Worm (Caenorhabditis elegans) whole organism, L1 larva: ENCODE results near the gene rnh-1.1.

Experiments used
- F16B12.6 ChIP-seq: fragments of 150-350 bp; optimal IDR thresholded peaks from 2 replicates; lab custom pipeline; 2014; ENCODE audit warnings: missing biosample characterization, missing genetic modification characterization
- Y116A8C.19 ChIP-seq: sonication (generic microtip); optimal IDR thresholded peaks from 2 replicates; lab custom pipeline; 2016; ENCODE audit warnings: missing compliant biosample characterization, missing genetic modification characterization, borderline replicate concordance
- alr-1 ChIP-seq: fragments of 200-800 bp; sonication (Bioruptor generic); optimal IDR thresholded peaks from 2 replicates; lab custom pipeline; 2018; ENCODE audit warnings: borderline replicate concordance, mild to moderate bottlenecking, missing genetic modification characterization, missing compliant biosample characterization
- aly-2 ChIP-seq: fragments of 150-350 bp; optimal IDR thresholded peaks from 2 replicates; lab custom pipeline; 2014; ENCODE audit warnings: missing biosample characterization, missing genetic modification characterization
- ama-1 ChIP-seq: fragments of 150-350 bp; optimal IDR thresholded peaks from 2 replicates; lab custom pipeline; 2014
- ceh-8 ChIP-seq: fragments of 200-800 bp; sonication (Bioruptor generic); optimal IDR thresholded peaks from 2 replicates; lab custom pipeline; 2018; ENCODE audit warnings: mild to moderate bottlenecking, missing genetic modification characterization, moderate library complexity, missing compliant biosample characterization
- ceh-82 ChIP-seq, 3 experiments: fragments of 150-350 bp in 1 of 3; sonication (generic microtip) in 2 of 3; optimal IDR thresholded peaks; 2 replicates each; lab custom pipeline; 2014 to 2017; ENCODE audit warnings: missing biosample characterization in 3 of 3, missing genetic modification characterization in 3 of 3
- ceh-88 ChIP-seq: fragments of 200-800 bp; sonication (Bioruptor generic); IDR thresholded peaks from 2 replicates; pipeline ENCODE4 v1.3.6; 2022; ENCODE audit warnings: missing genetic modification characterization, missing compliant biosample characterization
- ceh-90 ChIP-seq: sonication (generic microtip); optimal IDR thresholded peaks from 2 replicates; lab custom pipeline; 2016; ENCODE audit warnings: missing genetic modification characterization, missing compliant biosample characterization
- dpl-1 ChIP-seq, 3 experiments: fragments of 150-350 bp in 2 of 3; sonication (generic microtip) in 1 of 3; optimal IDR thresholded peaks; 2 replicates each; lab custom pipeline; 2014 to 2017; ENCODE audit warnings: missing biosample characterization in 3 of 3, missing genetic modification characterization in 3 of 3, missing genetic modification reagents in 3 of 3
- dsc-1 ChIP-seq: sonication (generic microtip); optimal IDR thresholded peaks from 2 replicates; lab custom pipeline; 2016; ENCODE audit warnings: mild to moderate bottlenecking, missing genetic modification characterization, missing compliant biosample characterization
- efl-1 ChIP-seq, 4 experiments: fragments of 150-350 bp; optimal IDR thresholded peaks in 3 of 4; peaks in 1 of 4; 1 replicate in 1 of 4; 2 replicates in 3 of 4; lab custom pipeline; 2014; ENCODE audit warnings: missing biosample characterization in 2 of 4, missing genetic modification characterization in 2 of 4, missing genetic modification reagents in 2 of 4
- egl-13 ChIP-seq: sonication (generic microtip); optimal IDR thresholded peaks from 2 replicates; lab custom pipeline; 2016; ENCODE audit warnings: missing genotype, missing genetic modification reagents, missing genetic modification characterization, missing compliant biosample characterization
- elt-3 ChIP-seq, 6 experiments: fragments of 150-350 bp in 1 of 6; sonication (generic microtip); optimal IDR thresholded peaks; 2 replicates each; lab custom pipeline; 2017 to 2018; ENCODE audit warnings: missing biosample characterization in 6 of 6, missing genetic modification characterization in 6 of 6, inconsistent platforms in 1 of 6
- ets-5 ChIP-seq: fragments of 200-800 bp; sonication (Bioruptor generic); IDR thresholded peaks from 2 replicates; pipeline ENCODE4 v1.3.6; 2022; ENCODE audit warnings: missing genetic modification characterization, missing compliant biosample characterization
- fkh-10 ChIP-seq: sonication (generic microtip); optimal IDR thresholded peaks from 2 replicates; lab custom pipeline; 2017; ENCODE audit warnings: missing biosample characterization, missing genetic modification reagents, missing genetic modification characterization
- fkh-4 ChIP-seq: sonication (generic microtip); optimal IDR thresholded peaks from 2 replicates; lab custom pipeline; 2016; ENCODE audit warnings: missing compliant biosample characterization, missing genetic modification characterization, borderline replicate concordance
- fos-1 ChIP-seq: fragments of 150-350 bp; optimal IDR thresholded peaks from 2 replicates; lab custom pipeline; 2014; ENCODE audit warnings: missing biosample characterization, missing genetic modification characterization
- grh-1 ChIP-seq: fragments of 200-800 bp; sonication (Bioruptor generic); IDR thresholded peaks from 2 replicates; pipeline ENCODE4 v1.3.6; 2022; ENCODE audit warnings: missing genetic modification reagents, missing genetic modification characterization, missing compliant biosample characterization
- hlh-17 ChIP-seq: fragments of 200-800 bp; sonication (Bioruptor generic); optimal IDR thresholded peaks from 2 replicates; lab custom pipeline; 2018; ENCODE audit warnings: missing genetic modification characterization, mild to moderate bottlenecking, missing compliant biosample characterization, moderate library complexity, borderline replicate concordance
- hlh-4 ChIP-seq: sonication (generic microtip); optimal IDR thresholded peaks from 2 replicates; lab custom pipeline; 2016; ENCODE audit warnings: mild to moderate bottlenecking, missing genetic modification characterization, missing compliant biosample characterization
- hpl-2 ChIP-seq: fragments of 150-350 bp; optimal IDR thresholded peaks from 2 replicates; lab custom pipeline; 2014; ENCODE audit warnings: missing biosample characterization, missing genetic modification reagents, missing genetic modification characterization
- irx-1 ChIP-seq: sonication (generic microtip); optimal IDR thresholded peaks from 2 replicates; lab custom pipeline; 2016; ENCODE audit warnings: missing genetic modification characterization, missing compliant biosample characterization
- isw-1 ChIP-seq: fragments of 200-800 bp; sonication (Bioruptor generic); IDR thresholded peaks from 2 replicates; pipeline ENCODE4 v1.3.6; 2022; ENCODE audit warnings: missing genetic modification characterization, missing compliant biosample characterization
- lin-13 ChIP-seq: fragments of 150-350 bp; optimal IDR thresholded peaks from 2 replicates; lab custom pipeline; 2014; ENCODE audit warnings: missing biosample characterization, missing genetic modification reagents, missing genetic modification characterization
- lin-14 ChIP-seq: fragments of 200-800 bp; sonication (Bioruptor generic); optimal IDR thresholded peaks from 2 replicates; lab custom pipeline; 2018; ENCODE audit warnings: mild to moderate bottlenecking, missing genetic modification characterization, moderate library complexity, missing compliant biosample characterization
- lir-3 ChIP-seq: sonication (generic microtip); optimal IDR thresholded peaks from 2 replicates; lab custom pipeline; 2016; ENCODE audit warnings: mild to moderate bottlenecking, missing genetic modification characterization, moderate library complexity, missing compliant biosample characterization; ENCODE audit not compliant: poor library complexity
- lsy-2 ChIP-seq, 2 experiments: fragments of 150-350 bp; optimal IDR thresholded peaks; 2 replicates each; lab custom pipeline; 2014; ENCODE audit warnings: missing biosample characterization in 2 of 2, missing genetic modification characterization in 2 of 2
- mab-9 ChIP-seq: fragments of 200-800 bp; sonication (Bioruptor generic); IDR thresholded peaks from 2 replicates; pipeline ENCODE4 v1.3.6; 2022; ENCODE audit warnings: missing genetic modification reagents, missing genetic modification characterization, missing compliant biosample characterization
- mef-2 ChIP-seq: fragments of 150-350 bp; optimal IDR thresholded peaks from 2 replicates; lab custom pipeline; 2014; ENCODE audit warnings: missing biosample characterization, missing genetic modification characterization
- mep-1 ChIP-seq: fragments of 150-350 bp; optimal IDR thresholded peaks from 2 replicates; lab custom pipeline; 2014; ENCODE audit warnings: missing biosample characterization, missing genetic modification characterization
- nhr-11 ChIP-seq: fragments of 150-350 bp; optimal IDR thresholded peaks from 2 replicates; lab custom pipeline; 2014; ENCODE audit warnings: missing biosample characterization, missing genetic modification characterization
- nhr-20 ChIP-seq: sonication (generic microtip); optimal IDR thresholded peaks from 2 replicates; lab custom pipeline; 2016; ENCODE audit warnings: mild to moderate bottlenecking, missing genetic modification characterization, missing compliant biosample characterization
- nhr-28 ChIP-seq: fragments of 150-350 bp; optimal IDR thresholded peaks from 2 replicates; lab custom pipeline; 2014; ENCODE audit warnings: missing biosample characterization, missing genetic modification characterization
- nhr-47 ChIP-seq: sonication (generic microtip); optimal IDR thresholded peaks from 2 replicates; lab custom pipeline; 2016; ENCODE audit warnings: mild to moderate bottlenecking, missing genetic modification characterization, moderate library complexity, missing compliant biosample characterization
- nhr-76 ChIP-seq: sonication (generic microtip); optimal IDR thresholded peaks from 2 replicates; lab custom pipeline; 2017; ENCODE audit warnings: missing biosample characterization, missing genetic modification characterization
- nhr-77 ChIP-seq: fragments of 150-350 bp; optimal IDR thresholded peaks from 2 replicates; lab custom pipeline; 2014; ENCODE audit warnings: missing biosample characterization, missing genetic modification characterization
- nhr-85 ChIP-seq: sonication (generic microtip); peaks from one replicate; lab custom pipeline; 2016; ENCODE audit warnings: missing genetic modification characterization, inconsistent platforms, missing compliant biosample characterization
- nhr-90 ChIP-seq: sonication (generic microtip); optimal IDR thresholded peaks from 2 replicates; lab custom pipeline; 2016; ENCODE audit warnings: mild to moderate bottlenecking, missing genetic modification characterization, missing compliant biosample characterization; ENCODE audit not compliant: poor library complexity
- pqm-1 ChIP-seq: sonication (generic microtip); optimal IDR thresholded peaks from 3 replicates; lab custom pipeline; 2017; ENCODE audit warnings: missing biosample characterization, missing genetic modification characterization
- rnt-1 ChIP-seq: sonication (generic microtip); optimal IDR thresholded peaks from 2 replicates; lab custom pipeline; 2016; ENCODE audit warnings: mild to moderate bottlenecking, missing genetic modification characterization, moderate library complexity, missing compliant biosample characterization
- snu-23 ChIP-seq: sonication (generic microtip); optimal IDR thresholded peaks from 2 replicates; lab custom pipeline; 2016; ENCODE audit warnings: missing genetic modification characterization, missing compliant biosample characterization
- sox-4 ChIP-seq: sonication (generic microtip); optimal IDR thresholded peaks from 2 replicates; lab custom pipeline; 2016; ENCODE audit warnings: missing genetic modification characterization, missing compliant biosample characterization
- sptf-1 ChIP-seq: fragments of 150-350 bp; optimal IDR thresholded peaks from 2 replicates; lab custom pipeline; 2014; ENCODE audit warnings: missing biosample characterization, missing genetic modification characterization
- tlp-1 ChIP-seq: fragments of 150-350 bp; optimal IDR thresholded peaks from 2 replicates; lab custom pipeline; 2014; ENCODE audit warnings: missing biosample characterization, missing genetic modification characterization
- unc-98 ChIP-seq: fragments of 200-800 bp; sonication (Bioruptor generic); IDR thresholded peaks from 2 replicates; pipeline ENCODE4 v1.3.6; 2022; ENCODE audit warnings: missing genetic modification characterization, missing compliant biosample characterization
- vab-15 ChIP-seq: sonication (generic microtip); optimal IDR thresholded peaks from 2 replicates; lab custom pipeline; 2017; ENCODE audit warnings: missing genotype, mild to moderate bottlenecking, missing genetic modification characterization, missing compliant biosample characterization
- xbp-1 ChIP-seq: sonication (generic microtip); optimal IDR thresholded peaks from 2 replicates; lab custom pipeline; 2016; ENCODE audit warnings: missing genetic modification characterization, missing compliant biosample characterization
- ztf-11 ChIP-seq, 2 experiments: sonication (generic microtip); optimal IDR thresholded peaks; 2 replicates each; lab custom pipeline; 2016 to 2017; ENCODE audit warnings: missing genetic modification characterization in 2 of 2, missing biosample characterization in 1 of 2, missing compliant biosample characterization in 1 of 2
- ztf-4 ChIP-seq: fragments of 150-350 bp; optimal IDR thresholded peaks from 2 replicates; lab custom pipeline; 2014; ENCODE audit warnings: missing biosample characterization, missing genetic modification characterization

The rnh-1.1 gene

DNA sequence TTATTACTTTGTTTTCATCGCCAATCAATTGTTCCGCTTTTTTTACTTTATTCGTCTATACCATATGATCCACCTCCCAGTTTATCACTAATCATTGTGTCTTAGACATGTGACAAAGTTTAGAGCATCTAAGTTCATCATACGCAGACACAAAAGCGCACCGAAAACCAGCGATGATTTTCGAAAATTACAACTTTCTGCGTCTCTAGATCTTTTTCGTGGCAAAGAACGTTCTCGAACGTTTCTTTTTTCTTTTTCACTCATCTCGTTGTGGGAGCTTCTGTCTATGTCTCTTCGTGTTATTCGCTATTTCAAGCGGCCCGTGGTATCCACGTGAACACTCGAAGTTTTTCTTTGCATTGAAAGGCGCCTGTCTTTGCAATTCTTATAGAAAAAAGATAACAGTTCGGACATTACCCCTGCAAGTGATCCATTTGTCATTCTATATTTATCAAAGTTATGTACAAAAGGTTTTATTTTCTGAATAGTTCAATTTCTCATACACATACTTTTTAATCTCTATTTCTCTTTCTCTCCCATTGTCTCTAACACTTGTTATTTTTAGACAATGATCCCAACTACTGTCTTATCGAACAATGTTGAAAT is 3.6 kb downstream of the rnh-1.1 start, which contains the start of gene ZK1290.5 (continued):
- TF ChIP-seq sptf-1 (tag; lab: Kevin White, UChicago) (no peak), nhr-47 (peak; percentile 86), F16B12.6 (tag; lab: Kevin White, UChicago) (no peak), lir-3 (tag; lab: Kevin White, UChicago) (peak; percentile 60), ceh-90 (tag; lab: Kevin White, UChicago) (no peak), fkh-10 (GFP tag; lab: Kevin White, UChicago) (peak; percentile 9), grh-1 (GFP tag; lab: Robert Waterston, UW) (peak; percentile 77), sox-4 (tag; lab: Kevin White, UChicago) (no peak), lsy-2 (tag; optimal IDR thresholded peaks at IDR 0.05; lab: Kevin White, UChicago) (peak; percentile 80 to 83), ama-1 (lab: Kevin White, UChicago) (no peak), hlh-17 (GFP tag; lab: Kevin White, UChicago) (no peak), ztf-4 (tag; lab: Kevin White, UChicago) (peak; percentile 77), egl-13 (tag; lab: Kevin White, UChicago) (no peak), mef-2 (no peak), efl-1 (optimal IDR thresholded peaks at IDR 0.05; lab: Kevin White, UChicago) (peak; percentile 71 to 76), efl-1 (GFP tag; optimal IDR thresholded peaks at IDR 0.05 in 1 of 2; lab: Kevin White, UChicago) (peak; percentile 46 to 94), Y116A8C.19 (tag; lab: Kevin White, UChicago) (no peak), ztf-11 (tag; optimal IDR thresholded peaks at IDR 0.05; lab: Kevin White, UChicago) (no peak), nhr-28 (tag; lab: Kevin White, UChicago) (no peak), dpl-1 (GFP tag; optimal IDR thresholded peaks at IDR 0.05; lab: Kevin White, UChicago) (peak; percentile 60 to 66 (median 62)), irx-1 (peak; percentile 80), elt-3 (tag; optimal IDR thresholded peaks at IDR 0.05; lab: Kevin White, UChicago) (peak in 4 of 6 experiments; percentile 9 to 89 (median 72)), aly-2 (tag; lab: Kevin White, UChicago) (no peak), lin-13 (GFP tag; lab: Kevin White, UChicago) (peak; percentile 54), rnt-1 (tag; lab: Kevin White, UChicago) (peak; percentile 75), nhr-11 (tag; lab: Kevin White, UChicago) (peak; percentile 39), snu-23 (GFP tag; lab: Kevin White, UChicago) (peak; percentile 92), dsc-1 (peak; percentile 75), unc-98 (peak; percentile 47; the same call in 1 of the 2 replicates), fos-1 (tag; lab: Kevin White, UChicago) (peak; percentile 23), nhr-85 (tag; lab: Kevin White, UChicago) (peak; percentile 98), fkh-4 (tag; lab: Kevin White, UChicago) (no peak), nhr-90 (tag; lab: Kevin White, UChicago) (peak; percentile 89), ets-5 (GFP tag; lab: Robert Waterston, UW) (no peak), xbp-1 (tag; lab: Kevin White, UChicago) (peak; percentile 76), ceh-8 (GFP tag; lab: Kevin White, UChicago) (peak; percentile 7), lin-14 (GFP tag; lab: Kevin White, UChicago) (peak; percentile 97), nhr-20 (tag; lab: Kevin White, UChicago) (peak; percentile 97), nhr-77 (tag; lab: Kevin White, UChicago) (peak; percentile 91), hlh-4 (tag; lab: Kevin White, UChicago) (no peak), mep-1 (peak; percentile 87), ceh-88 (GFP tag; lab: Robert Waterston, UW) (peak; percentile 53), alr-1 (tag; lab: Kevin White, UChicago) (no peak), hpl-2 (GFP tag; lab: Kevin White, UChicago) (peak; percentile 81), ceh-82 (tag; optimal IDR thresholded peaks at IDR 0.05; lab: Kevin White, UChicago) (peak in 2 of 3 experiments; percentile 25 to 63), pqm-1 (tag; lab: Kevin White, UChicago) (no peak), isw-1 (peak; percentile 20; the same call in 1 of the 2 replicates), mab-9 (GFP tag; lab: Robert Waterston, UW) (peak; percentile 15; the same call in 1 of the 2 replicates), tlp-1 (tag; lab: Kevin White, UChicago) (no peak), nhr-76 (tag; lab: Kevin White, UChicago) (no peak), vab-15 (tag; lab: Kevin White, UChicago) (no peak)
